Fruit fly (Drosophila melanogaster) whole organism, wandering third instar larva: ENCODE results near the gene CG11345.

ENCODE experiments used
- CrebA ChIP-seq: fragments of 200-800 bp; sonication (Bioruptor generic); optimal IDR thresholded peaks from 2 replicates; lab custom pipeline; 2016; ENCODE audit warnings: missing biosample characterization, mild to moderate bottlenecking, missing genetic modification characterization, borderline replicate concordance
- Dfd ChIP-seq: fragments of >200 bp; optimal IDR thresholded peaks from 2 replicates; lab custom pipeline; 2017; ENCODE audit warnings: missing biosample characterization, missing genetic modification characterization
- Hnf4 ChIP-seq: fragments of 200-800 bp; sonication (Bioruptor generic); optimal IDR thresholded peaks from 2 replicates; lab custom pipeline; 2016; ENCODE audit warnings: missing biosample characterization, mild to moderate bottlenecking, missing genetic modification characterization
- OdsH ChIP-seq: fragments of 200-800 bp; sonication (Bioruptor generic); optimal IDR thresholded peaks from 2 replicates; lab custom pipeline; 2016; ENCODE audit warnings: missing biosample characterization, mild to moderate bottlenecking, missing genetic modification characterization
- br ChIP-seq: fragments of 200-800 bp; sonication (Bioruptor generic); optimal IDR thresholded peaks from 2 replicates; lab custom pipeline; 2016; ENCODE audit warnings: missing biosample characterization, missing genetic modification characterization
- dl ChIP-seq, 2 experiments: fragments of 175-275, 200-275 bp in 1 of 2; fragments of 200-275 bp in 1 of 2; sonication (Bioruptor generic); optimal IDR thresholded peaks; lab custom pipeline; 2018; ENCODE audit warnings: mild to moderate bottlenecking in 2 of 2, missing biosample characterization in 2 of 2, missing genetic modification characterization in 2 of 2, moderate library complexity in 2 of 2; ENCODE audit not compliant: partially characterized antibody in 2 of 2, insufficient read depth in 1 of 2
- ey ChIP-seq: fragments of 200-800 bp; sonication (Bioruptor generic); optimal IDR thresholded peaks from 2 replicates; lab custom pipeline; 2016; ENCODE audit warnings: missing biosample characterization, missing genetic modification characterization
- pan ChIP-seq: fragments of >200 bp; optimal IDR thresholded peaks from 2 replicates; lab custom pipeline; 2017
- tai ChIP-seq: sonication (Bioruptor generic); optimal IDR thresholded peaks from 2 replicates; lab custom pipeline; 2016; ENCODE audit warnings: missing biosample characterization, missing genetic modification characterization

DNA sequence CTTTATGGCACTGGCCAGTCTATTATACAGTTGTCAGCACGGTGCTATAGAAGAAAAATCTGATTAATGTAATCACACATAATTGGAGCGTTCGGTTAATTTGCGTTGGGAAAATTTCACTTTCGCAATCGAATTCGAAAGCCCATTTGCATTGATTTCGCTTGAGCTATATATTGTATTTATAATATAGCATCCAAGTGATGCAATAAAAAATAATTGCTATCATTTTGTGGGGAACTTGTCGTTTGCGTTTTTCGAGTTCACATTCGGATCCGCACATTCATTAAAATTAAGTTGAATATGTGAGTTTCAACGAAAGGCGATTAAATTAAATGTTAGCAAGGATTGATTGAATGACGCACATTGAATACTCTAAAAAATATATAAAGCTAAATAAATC lies 40.9 kb downstream of the CG11345 start:
- TF ChIP-seq Hnf4 (GFP tag; lab: Kevin White, UChicago), result no peak
- no peak for TF ChIP-seq ey (GFP tag; lab: Kevin White, UChicago)
- TF ChIP-seq br (GFP tag; lab: Kevin White, UChicago), result no peak
- no peak for TF ChIP-seq CrebA (GFP tag; lab: Kevin White, UChicago)
- TF ChIP-seq Dfd (GFP tag; lab: Kevin White, UChicago), result no peak
- TF ChIP-seq pan (lab: Kevin White, UChicago), result no peak
- TF ChIP-seq OdsH (GFP tag; lab: Kevin White, UChicago), result no peak
- no peak for TF ChIP-seq tai (GFP tag; lab: Kevin White, UChicago)
- TF ChIP-seq dl (GFP tag; optimal IDR thresholded peaks at IDR 0.05; lab: Kevin White, UChicago; ENCODE audit: insufficient read depth in 1 of 2, partially characterized antibody in 2 of 2), result no peak
